Worm (Caenorhabditis elegans) whole organism, L1 larva: ENCODE measurements around the gene F52G3.5.

Source experiments
- aha-1 ChIP-seq: fragments of 150-350 bp; optimal IDR thresholded peaks from 2 replicates; lab custom pipeline; 2014; ENCODE audit warnings: missing biosample characterization, missing genetic modification characterization
- aly-2 ChIP-seq: fragments of 150-350 bp; optimal IDR thresholded peaks from 2 replicates; lab custom pipeline; 2014; ENCODE audit warnings: missing biosample characterization, missing genetic modification characterization
- dpl-1 ChIP-seq, 3 experiments: fragments of 150-350 bp in 2 of 3; sonication (generic microtip) in 1 of 3; optimal IDR thresholded peaks; 2 replicates each; lab custom pipeline; 2014 to 2017; ENCODE audit warnings: missing biosample characterization in 3 of 3, missing genetic modification characterization in 3 of 3, missing genetic modification reagents in 3 of 3
- egl-27 ChIP-seq, 2 experiments: fragments of 150-350 bp in 1 of 2; sonication (generic microtip); optimal IDR thresholded peaks; 3 replicates each; lab custom pipeline; 2017 to 2018; ENCODE audit warnings: missing biosample characterization in 2 of 2, missing genetic modification characterization in 2 of 2, missing genetic modification reagents in 2 of 2
- elt-3 ChIP-seq, 6 experiments: fragments of 150-350 bp in 1 of 6; sonication (generic microtip); optimal IDR thresholded peaks; 2 replicates each; lab custom pipeline; 2017 to 2018; ENCODE audit warnings: missing biosample characterization in 6 of 6, missing genetic modification characterization in 6 of 6, inconsistent platforms in 1 of 6
- fos-1 ChIP-seq: fragments of 150-350 bp; optimal IDR thresholded peaks from 2 replicates; lab custom pipeline; 2014; ENCODE audit warnings: missing biosample characterization, missing genetic modification characterization
- isw-1 ChIP-seq: fragments of 200-800 bp; sonication (Bioruptor generic); IDR thresholded peaks from 2 replicates; pipeline ENCODE4 v1.3.6; 2022; ENCODE audit warnings: missing genetic modification characterization, missing compliant biosample characterization
- lin-39 ChIP-seq: fragments of 150-350 bp; optimal IDR thresholded peaks from 2 replicates; lab custom pipeline; 2014; ENCODE audit warnings: missing biosample characterization, missing genetic modification reagents, missing genetic modification characterization
- pqm-1 ChIP-seq: sonication (generic microtip); optimal IDR thresholded peaks from 3 replicates; lab custom pipeline; 2017; ENCODE audit warnings: missing biosample characterization, missing genetic modification characterization
- zag-1 ChIP-seq: fragments of 150-350 bp; optimal IDR thresholded peaks from 2 replicates; lab custom pipeline; 2014; ENCODE audit warnings: missing biosample characterization, missing genetic modification characterization

DNA sequence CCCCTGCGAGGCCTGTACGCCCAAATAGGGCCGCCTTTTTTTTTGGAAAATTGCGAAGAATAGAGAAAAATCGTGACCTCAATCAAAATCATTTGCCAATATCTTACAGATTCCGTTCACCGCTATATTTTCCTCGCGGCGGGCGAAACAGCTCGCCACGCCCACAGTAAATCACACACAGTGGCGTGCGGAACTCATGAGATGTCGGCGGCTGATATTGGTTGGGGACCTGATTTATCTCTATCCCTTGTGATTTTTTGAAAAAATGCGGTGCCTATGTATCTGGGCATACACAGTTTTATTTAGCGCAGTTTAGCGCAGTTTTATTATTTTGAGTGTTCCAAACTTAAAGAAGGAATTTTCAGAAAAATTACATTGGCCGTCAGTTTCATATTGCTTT, 50.6 kb downstream of the F52G3.5 start:
- TF ChIP-seq zag-1 (no peak), pqm-1 (no peak), lin-39 (tag; lab: Kevin White, UChicago) (no peak), dpl-1 (GFP tag; optimal IDR thresholded peaks at IDR 0.05; lab: Kevin White, UChicago) (no peak), isw-1 (GFP tag; lab: Robert Waterston, UW) (no peak), elt-3 (tag; optimal IDR thresholded peaks at IDR 0.05; lab: Kevin White, UChicago) (no peak), aha-1 (tag; lab: Kevin White, UChicago) (no peak), egl-27 (tag; optimal IDR thresholded peaks at IDR 0.05; lab: Kevin White, UChicago) (no peak), aly-2 (tag; lab: Kevin White, UChicago) (no peak), fos-1 (tag; lab: Kevin White, UChicago) (no peak)
